Worm (Caenorhabditis elegans): ENCODE results near the gene nhx-9.

DNA sequence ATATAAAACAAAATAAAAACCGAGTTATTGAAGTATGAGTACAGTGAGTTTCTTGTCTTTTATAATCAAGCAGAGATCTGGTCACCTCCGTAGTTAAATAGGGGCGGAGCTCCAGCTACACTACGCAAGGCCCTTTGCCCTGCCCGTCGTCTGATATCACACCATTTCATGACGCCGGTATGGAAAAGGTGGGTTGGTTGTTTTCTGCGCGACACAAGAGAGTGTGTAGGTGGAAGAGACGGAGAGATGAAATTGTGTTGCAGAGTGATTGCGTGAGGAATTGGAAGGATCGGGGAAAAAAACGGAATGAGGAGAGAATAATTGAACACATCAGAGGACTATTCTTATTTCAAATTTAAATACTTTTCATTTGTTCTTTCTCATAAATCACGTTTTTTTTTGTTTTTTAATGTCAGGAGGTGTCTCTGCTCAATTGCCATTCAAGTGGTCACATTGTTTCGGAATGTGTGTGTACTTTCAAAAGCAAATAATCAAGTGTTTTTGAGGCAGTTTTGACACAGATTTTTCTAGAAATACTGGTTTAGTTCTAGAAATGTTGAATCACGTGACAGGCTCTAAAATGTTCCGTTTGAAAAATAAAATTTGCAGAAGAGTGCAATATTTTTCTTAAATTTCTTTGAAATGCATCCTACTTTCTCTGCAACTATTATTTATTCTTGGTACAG is 14.8 kb upstream of the nhx-9 start, which contains the start of gene ZK822.9:
- TF ChIP-seq pqm-1 (tag; optimal IDR thresholded peaks at IDR 0.05) (peak; percentile 29), snpc-4 (tag; optimal IDR thresholded peaks at IDR 0.05) (no peak), unc-62 (GFP tag; optimal IDR thresholded peaks at IDR 0.05) (no peak), nhr-28 (tag; optimal IDR thresholded peaks at IDR 0.05) (no peak), fkh-10 (GFP tag; optimal IDR thresholded peaks at IDR 0.05) (no peak), ceh-9 (tag; optimal IDR thresholded peaks at IDR 0.05) (no peak), unc-39 (tag; optimal IDR thresholded peaks at IDR 0.05) (no peak), nhr-76 (tag; optimal IDR thresholded peaks at IDR 0.05) (no peak)

Measured in whole organism, L3 larva.